Worm (Caenorhabditis elegans): ENCODE data around the gene tag-307.

DNA sequence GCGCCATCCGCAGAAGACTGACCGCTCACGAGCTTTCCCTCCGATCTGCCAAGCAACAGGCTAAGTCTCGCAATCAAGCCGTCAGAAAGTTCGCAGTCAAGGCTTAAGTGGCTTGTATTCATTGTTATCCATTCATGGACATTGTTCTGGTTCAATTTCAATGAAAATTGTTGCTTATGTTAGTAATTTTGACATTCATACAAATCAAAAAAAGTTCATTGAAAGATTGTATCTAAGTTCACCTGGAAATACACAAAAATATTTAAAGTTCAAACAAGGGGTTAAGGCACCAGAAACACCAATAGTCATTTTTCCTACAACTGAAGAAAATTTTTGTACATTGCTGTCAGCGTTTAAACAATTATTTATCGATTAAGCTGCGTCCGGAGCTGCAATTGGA lies 1.6 kb downstream of the tag-307 start:
- no peak for TF ChIP-seq ztf-11 (tag; optimal IDR thresholded peaks at IDR 0.05)
- no peak for TF ChIP-seq lin-13 (GFP tag; optimal IDR thresholded peaks at IDR 0.05)
- TF ChIP-seq ZK546.5 (tag; optimal IDR thresholded peaks at IDR 0.05), result no peak
- no peak for TF ChIP-seq R02D3.7 (tag; optimal IDR thresholded peaks at IDR 0.05)
- no peak for TF ChIP-seq mab-5 (tag; optimal IDR thresholded peaks at IDR 0.05)
- TF ChIP-seq unc-62 (GFP tag; optimal IDR thresholded peaks at IDR 0.05), result no peak
- TF ChIP-seq lsy-2 (tag; optimal IDR thresholded peaks at IDR 0.05), result no peak
- TF ChIP-seq ama-1 (optimal IDR thresholded peaks at IDR 0.05), result no peak
- TF ChIP-seq nhr-11 (tag; optimal IDR thresholded peaks at IDR 0.05), result no peak
